Fruit fly (Drosophila melanogaster) whole organism, embryonic: Measurements from ENCODE around the gene CG7806.
A peak's percentile ranks its signal among the peaks of the same experiment; 100 is the strongest.

ENCODE experiments used
- Bgb ChIP-seq: fragments of 200-800 bp; sonication (Bioruptor generic); IDR thresholded peaks from 2 replicates; pipeline ENCODE4 v1.3.6; 2022; ENCODE audit warnings: missing biosample characterization, missing genetic modification characterization; ENCODE audit not compliant: partially characterized antibody
- CG2202 ChIP-seq: fragments of 200-800 bp; sonication (Bioruptor generic); optimal IDR thresholded peaks from 2 replicates; lab custom pipeline; 2018; ENCODE audit warnings: missing biosample characterization, mild to moderate bottlenecking, missing genetic modification characterization
- Chrac-16 ChIP-seq: fragments of 200-800 bp; sonication (Bioruptor generic); optimal IDR thresholded peaks from 3 replicates; lab custom pipeline; 2016; ENCODE audit warnings: missing biosample characterization, missing genetic modification characterization
- MBD-R2 ChIP-seq: fragments of 200-800 bp; sonication (Bioruptor generic); IDR thresholded peaks from 2 replicates; pipeline ENCODE4 v1.3.6; 2022; ENCODE audit warnings: missing biosample characterization, missing genetic modification characterization
- ap ChIP-seq: fragments of 200-800 bp; sonication (Bioruptor generic); IDR thresholded peaks from 2 replicates; pipeline ENCODE4 v1.3.6; 2022; ENCODE audit warnings: missing biosample characterization, missing genetic modification characterization
- ato ChIP-seq: fragments of 200-800 bp; sonication (Bioruptor generic); IDR thresholded peaks from 2 replicates; pipeline ENCODE4 v1.3.6; 2022; ENCODE audit warnings: missing biosample characterization, missing genetic modification characterization; ENCODE audit not compliant: partially characterized antibody
- cato ChIP-seq: fragments of 200-800 bp; sonication (Bioruptor generic); optimal IDR thresholded peaks from 2 replicates; lab custom pipeline; 2016; ENCODE audit warnings: missing biosample characterization, missing genetic modification characterization, borderline replicate concordance
- hth ChIP-seq: fragments of >200 bp; optimal IDR thresholded peaks from 2 replicates; lab custom pipeline; 2017; ENCODE audit warnings: inconsistent platforms
- kay ChIP-seq: fragments of 200-800 bp; sonication (Bioruptor generic); optimal IDR thresholded peaks from 2 replicates; lab custom pipeline; 2016; ENCODE audit warnings: missing biosample characterization, missing genetic modification characterization
- wor ChIP-seq: fragments of 200-800 bp; sonication (Bioruptor generic); IDR thresholded peaks from 2 replicates; pipeline ENCODE4 v1.3.6; 2022; ENCODE audit warnings: missing biosample characterization, missing genetic modification characterization

DNA sequence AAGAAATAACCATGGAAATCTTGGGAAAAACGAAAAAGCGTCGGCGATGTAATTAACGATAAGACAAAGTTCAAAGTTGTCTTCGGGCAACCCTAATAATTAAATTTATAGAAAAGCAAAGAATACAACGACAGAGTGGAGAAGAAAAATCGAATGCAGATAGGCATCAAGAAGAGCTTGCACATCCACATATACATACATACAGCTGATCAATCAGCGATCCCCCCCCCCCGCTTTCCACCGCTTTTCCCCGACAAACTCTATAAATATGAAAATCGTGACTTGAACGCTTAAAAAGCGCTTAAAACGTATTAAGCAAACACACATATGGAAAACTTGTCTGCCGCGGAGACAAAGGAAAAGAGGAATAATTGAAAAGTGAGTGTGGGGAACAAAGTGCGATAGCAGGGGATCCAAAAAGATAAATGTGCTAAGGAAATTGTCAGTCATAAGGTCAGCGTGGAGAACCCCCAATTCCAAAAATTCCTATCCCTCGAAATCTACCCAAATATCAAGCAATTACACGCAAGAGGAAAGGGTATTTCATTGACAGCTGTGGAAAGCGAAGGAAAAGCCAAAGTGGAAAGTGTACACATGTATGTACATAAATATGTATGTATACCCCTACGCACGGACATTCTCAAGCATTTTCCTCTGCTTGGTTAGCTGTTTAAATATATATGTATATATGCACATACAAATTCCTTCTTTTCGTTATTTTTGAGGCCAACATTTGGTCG, 21.7 kb upstream of the CG7806 start:
- no peak for TF ChIP-seq ap (GFP tag; lab: Robert Waterston, UW)
- TF ChIP-seq MBD-R2 (GFP tag; lab: Robert Waterston, UW), result no peak
- no peak for TF ChIP-seq Bgb
- no peak for TF ChIP-seq wor (GFP tag; lab: Robert Waterston, UW)
- peak; percentile 4 for TF ChIP-seq CG2202
- no peak for TF ChIP-seq ato (GFP tag; lab: Robert Waterston, UW)
- TF ChIP-seq kay, result no peak
- no peak for TF ChIP-seq Chrac-16 (GFP tag; lab: Kevin White, UChicago)
- no peak for TF ChIP-seq hth (lab: Kevin White, UChicago)
- no peak for TF ChIP-seq cato (GFP tag; lab: Kevin White, UChicago)
